Worm (Caenorhabditis elegans) whole organism, L1 larva: ENCODE results near the gene lsm-8.

Experiments used
- aha-1 ChIP-seq: fragments of 150-350 bp; optimal IDR thresholded peaks from 2 replicates; lab custom pipeline; 2014; ENCODE audit warnings: missing biosample characterization, missing genetic modification characterization
- ama-1 ChIP-seq: fragments of 150-350 bp; optimal IDR thresholded peaks from 2 replicates; lab custom pipeline; 2014
- blmp-1 ChIP-seq: fragments of 150-350 bp; optimal IDR thresholded peaks from 2 replicates; lab custom pipeline; 2014; ENCODE audit warnings: missing biosample characterization, missing genetic modification characterization
- ces-1 ChIP-seq: fragments of 150-350 bp; optimal IDR thresholded peaks from 2 replicates; lab custom pipeline; 2014; ENCODE audit warnings: missing biosample characterization, missing genetic modification reagents, missing genetic modification characterization
- elt-3 ChIP-seq, 6 experiments: fragments of 150-350 bp in 1 of 6; sonication (generic microtip); optimal IDR thresholded peaks; 2 replicates each; lab custom pipeline; 2017 to 2018; ENCODE audit warnings: missing biosample characterization in 6 of 6, missing genetic modification characterization in 6 of 6, inconsistent platforms in 1 of 6
- fos-1 ChIP-seq: fragments of 150-350 bp; optimal IDR thresholded peaks from 2 replicates; lab custom pipeline; 2014; ENCODE audit warnings: missing biosample characterization, missing genetic modification characterization
- nhr-76 ChIP-seq: sonication (generic microtip); optimal IDR thresholded peaks from 2 replicates; lab custom pipeline; 2017; ENCODE audit warnings: missing biosample characterization, missing genetic modification characterization
- skn-1 ChIP-seq: fragments of 150-350 bp; optimal IDR thresholded peaks from 2 replicates; lab custom pipeline; 2014; ENCODE audit warnings: missing biosample characterization, missing genetic modification characterization
- swsn-7 ChIP-seq: sonication (generic microtip); optimal IDR thresholded peaks from 2 replicates; lab custom pipeline; 2016; ENCODE audit warnings: missing genetic modification characterization, missing compliant biosample characterization
- unc-62 ChIP-seq: fragments of 150-350 bp; optimal IDR thresholded peaks from 2 replicates; lab custom pipeline; 2014; ENCODE audit warnings: missing biosample characterization, missing genetic modification reagents, missing genetic modification characterization
- vab-15 ChIP-seq: sonication (generic microtip); optimal IDR thresholded peaks from 2 replicates; lab custom pipeline; 2017; ENCODE audit warnings: missing genotype, mild to moderate bottlenecking, missing genetic modification characterization, missing compliant biosample characterization

DNA sequence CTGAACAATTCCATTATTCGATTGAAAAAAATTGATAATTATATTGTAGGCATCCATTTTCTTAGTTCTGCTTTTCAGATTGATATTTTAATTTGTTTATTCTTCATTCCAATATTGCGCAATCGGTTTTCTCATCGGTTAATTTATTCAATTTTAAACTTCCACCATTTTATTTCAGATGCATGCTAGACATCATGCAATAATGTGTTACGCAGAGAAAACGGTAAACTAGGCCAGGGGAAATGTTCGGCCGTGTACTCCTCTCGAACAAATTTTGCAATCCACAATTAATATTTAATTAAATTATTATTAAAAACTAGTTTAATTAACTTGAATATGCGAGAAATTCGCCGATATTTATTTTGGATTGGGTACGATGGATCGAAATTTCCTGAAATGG, 4.7 kb upstream of the lsm-8 start, which contains the start of gene Y73B6BL.29:
- peak; percentile 83 for TF ChIP-seq skn-1 (tag; lab: Kevin White, UChicago)
- no peak for TF ChIP-seq nhr-76 (tag; lab: Kevin White, UChicago)
- peak; percentile 95 for TF ChIP-seq swsn-7
- peak in 2 of 6 experiments; percentile 71 to 74 for TF ChIP-seq elt-3 (tag; optimal IDR thresholded peaks at IDR 0.05; lab: Kevin White, UChicago)
- no peak for TF ChIP-seq ces-1 (GFP tag; lab: Kevin White, UChicago)
- peak; percentile 88 for TF ChIP-seq fos-1
- peak; percentile 72 for TF ChIP-seq ama-1 (lab: Kevin White, UChicago)
- TF ChIP-seq aha-1, result peak; percentile 78
- peak; percentile 76 for TF ChIP-seq vab-15 (tag; lab: Kevin White, UChicago)
- no peak for TF ChIP-seq unc-62 (GFP tag; lab: Kevin White, UChicago)
- TF ChIP-seq blmp-1 (tag; lab: Kevin White, UChicago), result peak; percentile 77
